Fruit fly (Drosophila melanogaster): Measurements from ENCODE around the gene CG10591.

CG10591 gene

dm6 chr3L:5583295-5583707, 16.2 kb downstream of the CG10591 start (continued):
- TF ChIP-seq ap (GFP tag; IDR thresholded peaks at IDR 0.05) = peak; percentile 84
- TF ChIP-seq Hand (GFP tag; optimal IDR thresholded peaks at IDR 0.05) = no peak
- peak; percentile 74 for TF ChIP-seq eyg (GFP tag; optimal IDR thresholded peaks at IDR 0.05)
- TF ChIP-seq CG17912 (GFP tag; optimal IDR thresholded peaks at IDR 0.05) = peak; percentile 49
- TF ChIP-seq mam (GFP tag; optimal IDR thresholded peaks at IDR 0.05) = peak; percentile 95
- peak; percentile 84 for TF ChIP-seq ab (GFP tag; optimal IDR thresholded peaks at IDR 0.05)
- TF ChIP-seq gsb (GFP tag; IDR thresholded peaks at IDR 0.05) = peak; percentile 77
- peak; percentile 94 for TF ChIP-seq CG6272 (GFP tag; IDR thresholded peaks at IDR 0.05)
- peak; percentile 69 for TF ChIP-seq HHEX (GFP tag; optimal IDR thresholded peaks at IDR 0.05)
- peak; percentile 90 for TF ChIP-seq CG6689 (GFP tag; IDR thresholded peaks at IDR 0.05)
- TF ChIP-seq CG3726 (GFP tag; IDR thresholded peaks at IDR 0.05) = peak; percentile 78; the same call in 2 of the 3 replicates
- no peak for TF ChIP-seq CG12071 (GFP tag; optimal IDR thresholded peaks at IDR 0.05)
- peak; percentile 36 for TF ChIP-seq CG2202 (tag; optimal IDR thresholded peaks at IDR 0.05)
- peak; percentile 87 for TF ChIP-seq NFAT (GFP tag; IDR thresholded peaks at IDR 0.05)
- TF ChIP-seq ham (GFP tag; IDR thresholded peaks at IDR 0.05) = peak; percentile 69
- peak; percentile 77 for TF ChIP-seq ara (GFP tag; IDR thresholded peaks at IDR 0.05)
- TF ChIP-seq CG10366 (GFP tag; IDR thresholded peaks at IDR 0.05) = peak; percentile 90
- TF ChIP-seq zfh1 (GFP tag; IDR thresholded peaks at IDR 0.05) = peak; percentile 94
- TF ChIP-seq CG1602 (GFP tag; optimal IDR thresholded peaks at IDR 0.05) = peak; percentile 81
- no peak for TF ChIP-seq TFAM (GFP tag; optimal IDR thresholded peaks at IDR 0.05)
- peak; percentile 81 for TF ChIP-seq dimm (GFP tag; IDR thresholded peaks at IDR 0.05)
- peak; percentile 96 for TF ChIP-seq Rfx (GFP tag; IDR thresholded peaks at IDR 0.05)
- peak; percentile 36 for TF ChIP-seq CG10565 (GFP tag; optimal IDR thresholded peaks at IDR 0.05)
- TF ChIP-seq Mad (GFP tag; optimal IDR thresholded peaks at IDR 0.05) = peak; percentile 73
- peak; percentile 91 for TF ChIP-seq Dbx (GFP tag; IDR thresholded peaks at IDR 0.05)
- TF ChIP-seq vfl (GFP tag; optimal IDR thresholded peaks at IDR 0.05) = peak; percentile 87
- peak; percentile 74; the same call in 2 of the 3 replicates for TF ChIP-seq C15 (GFP tag; IDR thresholded peaks at IDR 0.05)
- TF ChIP-seq fd64A (GFP tag; optimal IDR thresholded peaks at IDR 0.05) = peak; percentile 25
- no peak for TF ChIP-seq CG3281 (GFP tag; optimal IDR thresholded peaks at IDR 0.05)
- no peak for TF ChIP-seq PHDP (tag; optimal IDR thresholded peaks at IDR 0.05)
- TF ChIP-seq CG16863 (GFP tag; optimal IDR thresholded peaks at IDR 0.05) = peak; percentile 75
- peak; percentile 88 for TF ChIP-seq CG13424 (tag; optimal IDR thresholded peaks at IDR 0.05)
- peak; percentile 80 for TF ChIP-seq Camta (GFP tag; optimal IDR thresholded peaks at IDR 0.05)
- no peak for TF ChIP-seq kah (GFP tag; optimal IDR thresholded peaks at IDR 0.05)
- TF ChIP-seq CG17612 (GFP tag; IDR thresholded peaks at IDR 0.05) = peak; percentile 80
- peak; percentile 71 for TF ChIP-seq NK7.1 (GFP tag; optimal IDR thresholded peaks at IDR 0.05)
- TF ChIP-seq CG12659 (GFP tag; optimal IDR thresholded peaks at IDR 0.05) = peak; percentile 85
- peak; percentile 96 for TF ChIP-seq Ptx1 (GFP tag; IDR thresholded peaks at IDR 0.05)
- peak; percentile 94 for TF ChIP-seq lmd (GFP tag; IDR thresholded peaks at IDR 0.05)
- TF ChIP-seq CG8359 (GFP tag; optimal IDR thresholded peaks at IDR 0.05; ENCODE audit: borderline replicate concordance) = no peak
- peak; percentile 95 for TF ChIP-seq sisA (GFP tag; IDR thresholded peaks at IDR 0.05)
- no peak for TF ChIP-seq CG13296 (GFP tag; optimal IDR thresholded peaks at IDR 0.05)
- TF ChIP-seq CG17361 (GFP tag; IDR thresholded peaks at IDR 0.05) = no peak; the same call in 2 of the 3 replicates
- TF ChIP-seq Lhr (GFP tag; optimal IDR thresholded peaks at IDR 0.05) = peak; percentile 84
- peak in 1 of 2 experiments; percentile 34 for TF ChIP-seq crp (GFP tag; optimal IDR thresholded peaks at IDR 0.05)
- no peak for TF ChIP-seq ac (GFP tag; optimal IDR thresholded peaks at IDR 0.05)
- peak; percentile 90 for TF ChIP-seq pum (GFP tag; optimal IDR thresholded peaks at IDR 0.05)
- peak; percentile 64 for TF ChIP-seq bbx (GFP tag; IDR thresholded peaks at IDR 0.05; ENCODE audit: partially characterized antibody)
- no peak for TF ChIP-seq run (tag; optimal IDR thresholded peaks at IDR 0.05)
- TF ChIP-seq CG32772 (GFP tag; IDR thresholded peaks at IDR 0.05) = peak; percentile 93
- peak; percentile 87 for TF ChIP-seq ci (GFP tag; IDR thresholded peaks at IDR 0.05)
- TF ChIP-seq CG14050 (GFP tag; IDR thresholded peaks at IDR 0.05) = peak; percentile 71
